Worm (Caenorhabditis elegans) whole organism, early embryonic: Measurements from ENCODE around the gene bub-3.

Experiments
- aly-1 ChIP-seq: sonication (generic microtip); optimal IDR thresholded peaks from 2 replicates; lab custom pipeline; 2016; ENCODE audit warnings: missing genetic modification characterization, missing compliant biosample characterization
- ama-1 ChIP-seq: fragments of 150-350 bp; optimal IDR thresholded peaks from 2 replicates; lab custom pipeline; 2014
- ceh-13 ChIP-seq: fragments of 200-800 bp; sonication (Bioruptor generic); optimal IDR thresholded peaks from 2 replicates; lab custom pipeline; 2018; ENCODE audit warnings: mild to moderate bottlenecking, missing genetic modification characterization, missing compliant biosample characterization
- ets-7 ChIP-seq: sonication (generic microtip); optimal IDR thresholded peaks from 2 replicates; lab custom pipeline; 2016; ENCODE audit warnings: missing genotype, missing genetic modification characterization, missing compliant biosample characterization
- flt-1 ChIP-seq: fragments of 200-800 bp; sonication (Bioruptor generic); IDR thresholded peaks from 2 replicates; pipeline ENCODE4 v1.3.6; 2022; ENCODE audit warnings: missing genetic modification characterization, missing compliant biosample characterization
- hmbx-1 ChIP-seq: sonication (generic microtip); optimal IDR thresholded peaks from 2 replicates; lab custom pipeline; 2016; ENCODE audit warnings: mild to moderate bottlenecking, missing genetic modification characterization, missing compliant biosample characterization
- hnd-1 ChIP-seq: sonication (generic microtip); optimal IDR thresholded peaks from 2 replicates; lab custom pipeline; 2016; ENCODE audit warnings: missing genetic modification characterization, missing compliant biosample characterization
- pes-1 ChIP-seq: fragments of 200-800 bp; sonication (Bioruptor generic); IDR thresholded peaks from 2 replicates; pipeline ENCODE4 v1.3.6; 2022; ENCODE audit warnings: missing genetic modification reagents, missing genetic modification characterization, missing compliant biosample characterization
- tbx-37 ChIP-seq: fragments of 200-800 bp; sonication (Bioruptor generic); conservative IDR thresholded peaks from 2 replicates; pipeline ENCODE4 v1.3.6; 2022; ENCODE audit warnings: missing genetic modification reagents, missing genetic modification characterization, missing compliant biosample characterization
- tra-4 ChIP-seq: sonication (generic microtip); optimal IDR thresholded peaks from 2 replicates; lab custom pipeline; 2017; ENCODE audit warnings: missing genetic modification characterization, missing compliant biosample characterization

ce11 chrII:13717393-13718367 lies 8.2 kb upstream of the bub-3 start:
- TF ChIP-seq ets-7 (tag; lab: Kevin White, UChicago) (no peak), pes-1 (no peak), aly-1 (tag; lab: Kevin White, UChicago) (no peak), ama-1 (lab: Kevin White, UChicago) (no peak), hnd-1 (tag; lab: Kevin White, UChicago) (no peak), tbx-37 (GFP tag; lab: Robert Waterston, UW) (no peak), flt-1 (GFP tag; lab: Robert Waterston, UW) (no peak), tra-4 (no peak), hmbx-1 (tag; lab: Kevin White, UChicago) (no peak), ceh-13 (no peak)
